Fruit fly (Drosophila melanogaster) whole organism, embryonic: ENCODE measurements around the gene Kyat.
A peak's percentile ranks its signal among the peaks of the same experiment; 100 is the strongest.

Experiments used
- Awh ChIP-seq: fragments of 200-800 bp; sonication (Bioruptor generic); IDR thresholded peaks from 2 replicates; pipeline ENCODE4, ENCODE4 v1.3.6; 2022; ENCODE audit warnings: missing biosample characterization, missing genetic modification characterization
- Blimp-1 ChIP-seq: fragments of 200-800 bp; sonication (Bioruptor generic); optimal IDR thresholded peaks from 3 replicates; lab custom pipeline; 2018; ENCODE audit warnings: missing biosample characterization, missing genetic modification characterization, mild to moderate bottlenecking, moderate library complexity, missing genetic modification reagents
- CG13123 ChIP-seq: fragments of 200-800 bp; sonication (Bioruptor generic); optimal IDR thresholded peaks from 2 replicates; lab custom pipeline; 2016; ENCODE audit warnings: missing biosample characterization, missing genetic modification characterization
- CG15073 ChIP-seq: fragments of 200-800 bp; sonication (Bioruptor generic); optimal IDR thresholded peaks from 2 replicates; lab custom pipeline; 2016; ENCODE audit warnings: missing biosample characterization, missing genetic modification characterization
- CG2116 ChIP-seq: fragments of 200-800 bp; sonication (Bioruptor generic); optimal IDR thresholded peaks from 3 replicates; lab custom pipeline; 2018; ENCODE audit warnings: missing biosample characterization, mild to moderate bottlenecking, missing genetic modification characterization
- CG2129 ChIP-seq: fragments of 200-800 bp; sonication (Bioruptor generic); IDR thresholded peaks from 2 replicates; pipeline ENCODE4 v1.3.6; 2022; ENCODE audit warnings: missing biosample characterization, missing genetic modification characterization; ENCODE audit not compliant: partially characterized antibody
- CG2199 ChIP-seq: fragments of 200-800 bp; sonication (Bioruptor generic); IDR thresholded peaks from 3 replicates; pipeline ENCODE4 v1.3.6; 2022; ENCODE audit warnings: missing biosample characterization, missing genetic modification characterization
- CG2875 ChIP-seq: fragments of 200-800 bp; sonication (Bioruptor generic); optimal IDR thresholded peaks from 2 replicates; lab custom pipeline; 2017; ENCODE audit warnings: missing biosample characterization, mild to moderate bottlenecking, missing genetic modification characterization, missing genetic modification reagents
- CG31365 ChIP-seq: fragments of 200-800 bp; sonication (Bioruptor generic); optimal IDR thresholded peaks from 2 replicates; lab custom pipeline; 2018; ENCODE audit warnings: missing biosample characterization, mild to moderate bottlenecking, missing genetic modification characterization
- CG31388 ChIP-seq: fragments of 200-800 bp; sonication (Bioruptor generic); optimal IDR thresholded peaks from 2 replicates; lab custom pipeline; 2016; ENCODE audit warnings: missing biosample characterization, missing genetic modification characterization
- CG4730 ChIP-seq: fragments of 200-800 bp; sonication (Bioruptor generic); IDR thresholded peaks from 2 replicates; pipeline ENCODE4 v1.3.6; 2022; ENCODE audit warnings: missing biosample characterization, missing genetic modification characterization
- CG6683 ChIP-seq: fragments of 200-800 bp; sonication (Bioruptor generic); optimal IDR thresholded peaks from 2 replicates; lab custom pipeline; 2017; ENCODE audit warnings: missing biosample characterization, mild to moderate bottlenecking, missing genetic modification characterization, missing genetic modification reagents
- CG6689 ChIP-seq: fragments of 200-800 bp; sonication (Bioruptor generic); IDR thresholded peaks from 2 replicates; pipeline ENCODE4 v1.3.6; 2022; ENCODE audit warnings: missing biosample characterization, missing genetic modification characterization
- CG7963 ChIP-seq: fragments of 200-800 bp; sonication (Bioruptor generic); IDR thresholded peaks from 3 replicates; pipeline ENCODE4 v1.3.6; 2022; ENCODE audit warnings: missing biosample characterization, missing genetic modification characterization; ENCODE audit not compliant: partially characterized antibody
- CG9932 ChIP-seq: fragments of 200-800 bp; sonication (Bioruptor generic); IDR thresholded peaks from 2 replicates; pipeline ENCODE4 v1.3.6; 2022; ENCODE audit warnings: missing biosample characterization, missing genetic modification characterization
- Deaf1 ChIP-seq: fragments of 200-800 bp; optimal IDR thresholded peaks from 3 replicates; lab custom pipeline; 2019; ENCODE audit warnings: missing biosample characterization, mild to moderate bottlenecking, missing genetic modification characterization, moderate library complexity
- E2f1 ChIP-seq: fragments of 200-800 bp; sonication (Bioruptor generic); IDR thresholded peaks from 2 replicates; pipeline ENCODE4 v1.3.6; 2022; ENCODE audit warnings: missing biosample characterization, missing genetic modification characterization
- Ets97D ChIP-seq: fragments of 200-800 bp; sonication (Bioruptor generic); optimal IDR thresholded peaks from 3 replicates; lab custom pipeline; 2016; ENCODE audit warnings: missing biosample characterization, missing genetic modification characterization
- Fer3 ChIP-seq: fragments of 200-800 bp; sonication (Bioruptor generic); optimal IDR thresholded peaks from 2 replicates; lab custom pipeline; 2018; ENCODE audit warnings: missing biosample characterization, mild to moderate bottlenecking, missing genetic modification characterization, moderate library complexity
- HLH4C ChIP-seq: fragments of 200-800 bp; sonication (Bioruptor generic); IDR thresholded peaks from 3 replicates; pipeline ENCODE4 v1.3.6; 2022; ENCODE audit warnings: missing biosample characterization, missing genetic modification characterization; ENCODE audit not compliant: partially characterized antibody
- Hr3 ChIP-seq: fragments of 200-800 bp; sonication (Bioruptor generic); optimal IDR thresholded peaks from 3 replicates; lab custom pipeline; 2016; ENCODE audit warnings: missing biosample characterization, missing genetic modification characterization
- Hr78 ChIP-seq, 2 experiments: fragments of 200-800 bp in 1 of 2; fragments of >200 bp in 1 of 2; sonication (Bioruptor generic) in 1 of 2; optimal IDR thresholded peaks; 2 replicates each; lab custom pipeline; 2017 to 2019; ENCODE audit warnings: missing biosample characterization in 2 of 2, missing genetic modification characterization in 2 of 2, mild to moderate bottlenecking in 1 of 2, moderate library complexity in 1 of 2
- Jarid2 ChIP-seq: fragments of 200-800 bp; sonication (Bioruptor generic); optimal IDR thresholded peaks from 3 replicates; lab custom pipeline; 2017; ENCODE audit warnings: mild to moderate bottlenecking, missing biosample characterization, missing genetic modification reagents, missing genetic modification characterization
- MBD-R2 ChIP-seq: fragments of 200-800 bp; sonication (Bioruptor generic); IDR thresholded peaks from 2 replicates; pipeline ENCODE4 v1.3.6; 2022; ENCODE audit warnings: missing biosample characterization, missing genetic modification characterization
- Neu2 ChIP-seq: fragments of 200-800 bp; sonication (Bioruptor generic); optimal IDR thresholded peaks from 3 replicates; lab custom pipeline; 2016; ENCODE audit warnings: missing biosample characterization, missing genetic modification characterization, borderline replicate concordance
- Nf-YB ChIP-seq: fragments of 200-800 bp; sonication (Bioruptor generic); optimal IDR thresholded peaks from 3 replicates; lab custom pipeline; 2019; ENCODE audit warnings: missing biosample characterization, mild to moderate bottlenecking, missing genetic modification characterization, moderate library complexity
- Oli ChIP-seq: fragments of 200-800 bp; sonication (Bioruptor generic); optimal IDR thresholded peaks from 2 replicates; lab custom pipeline; 2018; ENCODE audit warnings: missing biosample characterization, mild to moderate bottlenecking, missing genetic modification characterization, moderate library complexity
- Poxn ChIP-seq: fragments of 200-800 bp; sonication (Bioruptor generic); IDR thresholded peaks from 2 replicates; pipeline ENCODE4 v1.3.6; 2022; ENCODE audit warnings: missing biosample characterization, missing genetic modification characterization
- Sox100B ChIP-seq: fragments of 200-800 bp; sonication (Bioruptor generic); optimal IDR thresholded peaks from 3 replicates; lab custom pipeline; 2018; ENCODE audit warnings: missing biosample characterization, mild to moderate bottlenecking, missing genetic modification characterization
- Tbp ChIP-seq: fragments of >200 bp; optimal IDR thresholded peaks from 2 replicates; lab custom pipeline; 2018; ENCODE audit warnings: missing biosample characterization, missing genetic modification characterization
- Usf ChIP-seq: fragments of 200-800 bp; sonication (Bioruptor generic); optimal IDR thresholded peaks from 2 replicates; lab custom pipeline; 2017; ENCODE audit warnings: missing genotype, missing biosample characterization, missing genetic modification characterization
- ab ChIP-seq: fragments of 200-800 bp; sonication (Bioruptor generic); optimal IDR thresholded peaks from 2 replicates; lab custom pipeline; 2016; ENCODE audit warnings: missing biosample characterization, missing genetic modification characterization
- bcd ChIP-seq: fragments of 200-800 bp; sonication (Bioruptor generic); optimal IDR thresholded peaks from 2 replicates; lab custom pipeline; 2017; ENCODE audit warnings: missing biosample characterization, mild to moderate bottlenecking, missing genetic modification characterization
- btn ChIP-seq: fragments of 200-800 bp; sonication (Bioruptor generic); optimal IDR thresholded peaks from 2 replicates; lab custom pipeline; 2016; ENCODE audit warnings: missing biosample characterization, missing genetic modification characterization
- crc ChIP-seq: fragments of 200-800 bp; sonication (Bioruptor generic); optimal IDR thresholded peaks from 2 replicates; lab custom pipeline; 2016; ENCODE audit warnings: missing biosample characterization, missing genetic modification characterization
- dan ChIP-seq: fragments of 200-800 bp; sonication (Bioruptor generic); IDR thresholded peaks from 2 replicates; pipeline ENCODE4 v1.3.6; 2022; ENCODE audit warnings: missing biosample characterization, missing genetic modification characterization
- en ChIP-seq: fragments of 200-800 bp; sonication (Bioruptor generic); optimal IDR thresholded peaks from 2 replicates; lab custom pipeline; 2016; ENCODE audit warnings: missing biosample characterization, missing genetic modification characterization
- grau ChIP-seq: fragments of 200-800 bp; optimal IDR thresholded peaks from 3 replicates; lab custom pipeline; 2019; ENCODE audit warnings: missing biosample characterization, mild to moderate bottlenecking, missing genetic modification characterization, moderate library complexity
- her ChIP-seq: fragments of 200-800 bp; sonication (Bioruptor generic); optimal IDR thresholded peaks from 2 replicates; lab custom pipeline; 2016; ENCODE audit warnings: missing biosample characterization, missing genetic modification characterization
- hth ChIP-seq: fragments of >200 bp; optimal IDR thresholded peaks from 2 replicates; lab custom pipeline; 2017; ENCODE audit warnings: inconsistent platforms
- kni ChIP-seq: fragments of 200-800 bp; sonication (Bioruptor generic); optimal IDR thresholded peaks from 3 replicates; lab custom pipeline; 2017; ENCODE audit warnings: mild to moderate bottlenecking, missing biosample characterization, missing genetic modification reagents, missing genetic modification characterization
- mld ChIP-seq: fragments of 200-800 bp; sonication (Bioruptor generic); IDR thresholded peaks from 3 replicates; pipeline ENCODE4 v1.3.6; 2022; ENCODE audit warnings: missing biosample characterization, missing genetic modification characterization; ENCODE audit not compliant: partially characterized antibody
- nau ChIP-seq: fragments of 200-800 bp; sonication (Bioruptor generic); optimal IDR thresholded peaks from 3 replicates; lab custom pipeline; 2017; ENCODE audit warnings: missing biosample characterization, mild to moderate bottlenecking, missing genetic modification characterization, missing genetic modification reagents
- otp ChIP-seq: fragments of 200-800 bp; sonication (Bioruptor generic); IDR thresholded peaks from 3 replicates; pipeline ENCODE4, ENCODE4 v1.3.6; 2022; ENCODE audit warnings: missing biosample characterization, missing genetic modification characterization
- pnt ChIP-seq: fragments of 200-800 bp; sonication (Bioruptor generic); optimal IDR thresholded peaks from 3 replicates; lab custom pipeline; 2016; ENCODE audit warnings: missing biosample characterization, missing genetic modification characterization
- schlank ChIP-seq: fragments of 200-800 bp; sonication (Bioruptor generic); optimal IDR thresholded peaks from 2 replicates; lab custom pipeline; 2018; ENCODE audit warnings: missing biosample characterization, mild to moderate bottlenecking, missing genetic modification characterization
- sr ChIP-seq: fragments of 200-800 bp; sonication (Bioruptor generic); IDR thresholded peaks from 3 replicates; pipeline ENCODE4 v1.3.6; 2022; ENCODE audit warnings: missing biosample characterization, missing genetic modification characterization
- tap ChIP-seq: fragments of 200-800 bp; optimal IDR thresholded peaks from 3 replicates; lab custom pipeline; 2019; ENCODE audit warnings: missing biosample characterization, mild to moderate bottlenecking, missing genetic modification characterization, moderate library complexity
- tin ChIP-seq: fragments of 200-800 bp; sonication (Bioruptor generic); optimal IDR thresholded peaks from 3 replicates; lab custom pipeline; 2016; ENCODE audit warnings: missing biosample characterization, missing genetic modification characterization
- tx ChIP-seq: fragments of 200-800 bp; sonication (Bioruptor generic); optimal IDR thresholded peaks from 2 replicates; lab custom pipeline; 2016; ENCODE audit warnings: missing biosample characterization, missing genetic modification characterization
- usp ChIP-seq: fragments of >200 bp; optimal IDR thresholded peaks from 2 replicates; lab custom pipeline; 2017; ENCODE audit warnings: missing biosample characterization, missing genetic modification characterization
- zen ChIP-seq: fragments of 200-800 bp; sonication (Bioruptor generic); optimal IDR thresholded peaks from 3 replicates; lab custom pipeline; 2018; ENCODE audit warnings: missing biosample characterization, mild to moderate bottlenecking, missing genetic modification characterization, moderate library complexity

Gene Kyat

DNA sequence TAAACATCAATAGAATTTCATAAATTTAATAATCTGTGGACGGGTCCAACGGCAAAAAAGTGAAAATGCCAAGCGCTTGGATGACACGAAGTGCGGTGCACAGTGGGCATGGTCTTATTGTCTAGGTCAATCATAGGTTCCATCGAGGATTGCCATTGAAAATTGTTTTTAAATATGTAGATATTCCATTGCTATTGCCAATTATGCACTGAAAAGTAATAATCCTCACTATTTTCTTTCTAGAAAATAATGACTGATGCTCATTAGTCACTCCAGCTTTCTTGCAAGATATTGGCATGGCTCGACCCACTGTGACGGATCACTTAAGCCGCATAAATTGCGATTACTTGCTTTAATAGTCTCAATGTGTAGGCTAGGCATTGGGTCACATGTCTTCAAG, 15.5 kb downstream of the Kyat start (continued):
- TF ChIP-seq sr (GFP tag; lab: Robert Waterston, UW) (no peak), CG31388 (no peak), schlank (tag; lab: Kevin White, UChicago) (no peak), CG13123 (no peak), Ets97D (no peak), CG6689 (peak; percentile 33; the same call in 1 of the 2 replicates), her (no peak), usp (no peak), crc (GFP tag; lab: Kevin White, UChicago) (no peak), btn (GFP tag; lab: Kevin White, UChicago) (no peak), Deaf1 (tag; lab: Kevin White, UChicago) (no peak), hth (lab: Kevin White, UChicago) (no peak), Tbp (no peak), dan (GFP tag; lab: Robert Waterston, UW) (no peak), otp (no peak), tx (GFP tag; lab: Kevin White, UChicago) (no peak), CG15073 (no peak), tap (peak; percentile 8), CG2116 (GFP tag; lab: Kevin White, UChicago) (no peak), CG7963 (GFP tag; lab: Robert Waterston, UW) (no peak), mld (GFP tag; lab: Robert Waterston, UW) (no peak), Fer3 (tag; lab: Kevin White, UChicago) (peak; percentile 28), Hr3 (GFP tag; lab: Kevin White, UChicago) (peak; percentile 6), E2f1 (GFP tag; lab: Robert Waterston, UW) (0 out of 2 replicates have a peak, but pooled peaks have one; percentile 42), CG9932 (GFP tag; lab: Robert Waterston, UW) (0 out of 2 replicates have a peak, but pooled peaks have one; percentile 7), Nf-YB (no peak), bcd (GFP tag; lab: Kevin White, UChicago) (peak; percentile 13), Usf (GFP tag; lab: Kevin White, UChicago) (no peak), CG4730 (GFP tag; lab: Robert Waterston, UW) (peak; percentile 24; the same call in 1 of the 2 replicates), HLH4C (GFP tag; lab: Robert Waterston, UW) (no peak), Poxn (GFP tag; lab: Robert Waterston, UW) (no peak), Oli (peak; percentile 47), nau (GFP tag; lab: Kevin White, UChicago) (no peak), Blimp-1 (GFP tag; lab: Kevin White, UChicago) (peak; percentile 36), zen (peak; percentile 26), CG2199 (GFP tag; lab: Robert Waterston, UW) (no peak), en (GFP tag; lab: Kevin White, UChicago) (no peak), CG31365 (tag; lab: Kevin White, UChicago) (no peak), CG2875 (no peak), tin (GFP tag; lab: Kevin White, UChicago) (peak; percentile 15), Sox100B (GFP tag; lab: Kevin White, UChicago) (no peak), ab (GFP tag; lab: Kevin White, UChicago) (no peak), Hr78 (GFP tag; optimal IDR thresholded peaks at IDR 0.05; lab: Kevin White, UChicago) (no peak), pnt (GFP tag; lab: Kevin White, UChicago) (peak; percentile 22), Jarid2 (no peak), Neu2 (GFP tag; lab: Kevin White, UChicago) (peak; percentile 7), MBD-R2 (GFP tag; lab: Robert Waterston, UW) (no peak), CG2129 (no peak), kni (no peak), Awh (GFP tag; lab: Robert Waterston, UW) (no peak), CG6683 (GFP tag; lab: Kevin White, UChicago) (no peak), grau (tag; lab: Kevin White, UChicago) (peak; percentile 34)
